In the genomic region with DNA sequence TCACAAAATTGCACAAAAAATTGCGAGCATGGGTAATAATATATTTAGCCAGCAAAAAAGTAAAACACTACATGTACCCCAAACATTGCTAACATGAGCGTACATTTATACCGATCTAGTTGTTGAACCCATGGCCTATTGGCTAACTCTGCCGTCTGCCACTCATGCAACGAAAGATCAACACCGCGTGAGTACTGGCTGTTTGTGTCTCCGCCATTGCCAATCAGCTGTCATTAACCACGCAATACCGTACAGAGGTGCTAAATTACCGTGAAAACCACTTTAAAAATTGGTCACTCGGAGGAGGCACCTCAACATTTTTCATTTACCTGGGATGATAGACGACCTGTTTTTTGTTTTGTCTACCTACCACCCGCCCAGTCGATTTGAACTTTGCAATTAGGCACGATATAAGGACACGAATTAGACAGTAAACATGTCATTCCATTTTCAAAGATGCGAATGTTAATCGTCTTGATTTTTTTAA, we compare ENCODE assay signal across 3 worm cellular contexts.
TF ChIP-seq lines count a peak whose summit lies in the region.

Gene K02C4.2 (plus strand): TSS at position 437 of the 487 bp plus-strand sequence.

TF ChIP-seq in whole organism, L1 larva, 84 proteins besides CTCF, POLR2A, EP300 and RAD21 (continued from another document and continues in another):
- peak; percentile 75 for TF ChIP-seq nhr-47 (tag; optimal IDR thresholded peaks at IDR 0.05; lab: Kevin White, UChicago)
- peak; percentile 84 for TF ChIP-seq pag-3 (tag; optimal IDR thresholded peaks at IDR 0.05; lab: Kevin White, UChicago; ENCODE audit: borderline replicate concordance, insufficient read depth)
- TF ChIP-seq nhr-12 (tag; optimal IDR thresholded peaks at IDR 0.05; lab: Kevin White, UChicago) = no peak
- TF ChIP-seq efl-3 (GFP tag; optimal IDR thresholded peaks at IDR 0.05; lab: Kevin White, UChicago) = no peak
- no peak for TF ChIP-seq nhr-84 (tag; optimal IDR thresholded peaks at IDR 0.05; lab: Kevin White, UChicago)
- TF ChIP-seq nhr-28 (tag; optimal IDR thresholded peaks at IDR 0.05; lab: Kevin White, UChicago) = no peak
- TF ChIP-seq lir-3 (tag; optimal IDR thresholded peaks at IDR 0.05; lab: Kevin White, UChicago; ENCODE audit: poor library complexity) = peak; percentile 41
- TF ChIP-seq dsc-1 (tag; optimal IDR thresholded peaks at IDR 0.05; lab: Kevin White, UChicago) = peak; percentile 52
- peak; percentile 47 for TF ChIP-seq fkh-8 (tag; optimal IDR thresholded peaks at IDR 0.05; lab: Kevin White, UChicago)
- TF ChIP-seq ama-1 (optimal IDR thresholded peaks at IDR 0.05; lab: Kevin White, UChicago) = no peak
- TF ChIP-seq C16A3.4 (tag; optimal IDR thresholded peaks at IDR 0.05; lab: Kevin White, UChicago) = peak; percentile 88
- no peak for TF ChIP-seq unc-30 (tag; optimal IDR thresholded peaks at IDR 0.05; lab: Kevin White, UChicago)
- peak; percentile 64 for TF ChIP-seq aly-2 (tag; optimal IDR thresholded peaks at IDR 0.05; lab: Kevin White, UChicago)
- TF ChIP-seq egl-27 (tag; optimal IDR thresholded peaks at IDR 0.05; lab: Kevin White, UChicago) = peak in 1 of 2 experiments; percentile 23
- TF ChIP-seq nhr-76 (tag; optimal IDR thresholded peaks at IDR 0.05; lab: Kevin White, UChicago) = peak; percentile 71
- no peak for TF ChIP-seq unc-86 (tag; optimal IDR thresholded peaks at IDR 0.05; lab: Kevin White, UChicago)
- no peak for TF ChIP-seq C34B4.2 (tag; optimal IDR thresholded peaks at IDR 0.05; lab: Kevin White, UChicago)
- TF ChIP-seq egl-13 (tag; optimal IDR thresholded peaks at IDR 0.05; lab: Kevin White, UChicago) = no peak
- TF ChIP-seq swsn-7 (tag; optimal IDR thresholded peaks at IDR 0.05; lab: Kevin White, UChicago) = peak; percentile 72
- peak; percentile 29 for TF ChIP-seq F16B12.6 (tag; optimal IDR thresholded peaks at IDR 0.05; lab: Kevin White, UChicago)
- TF ChIP-seq mef-2 (tag; optimal IDR thresholded peaks at IDR 0.05; lab: Kevin White, UChicago) = no peak
- peak; percentile 28 to 62 (median 60) for TF ChIP-seq dpl-1 (GFP tag; optimal IDR thresholded peaks at IDR 0.05; lab: Kevin White, UChicago)
- TF ChIP-seq ceh-63 (GFP tag; optimal IDR thresholded peaks at IDR 0.05; lab: Kevin White, UChicago) = no peak
- TF ChIP-seq mab-9 (GFP tag; IDR thresholded peaks at IDR 0.05; lab: Robert Waterston, UW) = peak; percentile 35; the same call in 1 of the 2 replicates
- TF ChIP-seq ceh-90 (tag; optimal IDR thresholded peaks at IDR 0.05; lab: Kevin White, UChicago) = no peak
- TF ChIP-seq unc-62 (GFP tag; optimal IDR thresholded peaks at IDR 0.05; lab: Kevin White, UChicago) = no peak
- peak; percentile 89 for TF ChIP-seq unc-130 (tag; optimal IDR thresholded peaks at IDR 0.05; lab: Kevin White, UChicago)
- peak; percentile 78 for TF ChIP-seq skn-1 (tag; optimal IDR thresholded peaks at IDR 0.05; lab: Kevin White, UChicago)
- TF ChIP-seq aha-1 (tag; optimal IDR thresholded peaks at IDR 0.05; lab: Kevin White, UChicago) = no peak
- TF ChIP-seq nhr-77 (tag; optimal IDR thresholded peaks at IDR 0.05; lab: Kevin White, UChicago) = peak; percentile 75
- TF ChIP-seq tlp-1 (tag; optimal IDR thresholded peaks at IDR 0.05; lab: Kevin White, UChicago) = no peak
- peak; percentile 56 for TF ChIP-seq xbp-1 (tag; optimal IDR thresholded peaks at IDR 0.05; lab: Kevin White, UChicago)
- TF ChIP-seq vab-15 (tag; optimal IDR thresholded peaks at IDR 0.05; lab: Kevin White, UChicago) = peak; percentile 83
- no peak for TF ChIP-seq sptf-1 (tag; optimal IDR thresholded peaks at IDR 0.05; lab: Kevin White, UChicago)
- TF ChIP-seq pax-3 (tag; optimal IDR thresholded peaks at IDR 0.05; lab: Kevin White, UChicago) = no peak
- TF ChIP-seq irx-1 (tag; optimal IDR thresholded peaks at IDR 0.05; lab: Kevin White, UChicago) = peak; percentile 48
- TF ChIP-seq alr-1 (tag; optimal IDR thresholded peaks at IDR 0.05; lab: Kevin White, UChicago; ENCODE audit: borderline replicate concordance) = no peak
- peak; percentile 87 for TF ChIP-seq mep-1 (tag; optimal IDR thresholded peaks at IDR 0.05; lab: Kevin White, UChicago)
- peak in 2 of 3 experiments; percentile 26 to 60 for TF ChIP-seq ceh-82 (tag; optimal IDR thresholded peaks at IDR 0.05; lab: Kevin White, UChicago)
- peak; percentile 52 for TF ChIP-seq snpc-4 (tag; optimal IDR thresholded peaks at IDR 0.05; lab: Kevin White, UChicago)
- TF ChIP-seq lin-14 (GFP tag; optimal IDR thresholded peaks at IDR 0.05; lab: Kevin White, UChicago) = peak; percentile 78
- peak; percentile 18 for TF ChIP-seq lin-39 (tag; optimal IDR thresholded peaks at IDR 0.05; lab: Kevin White, UChicago)

TF ChIP-seq in whole organism, L3 larva, 47 proteins besides CTCF, POLR2A, EP300 and RAD21 (continued from another document):
- peak in 2 of 3 experiments; percentile 18 to 56 for TF ChIP-seq elt-3 (tag; optimal IDR thresholded peaks at IDR 0.05; lab: Kevin White, UChicago)
- no peak for TF ChIP-seq mdl-1 (tag; optimal IDR thresholded peaks at IDR 0.05; lab: Kevin White, UChicago)
- TF ChIP-seq nhr-67 (tag; optimal IDR thresholded peaks at IDR 0.05; lab: Kevin White, UChicago) = no peak
- no peak for TF ChIP-seq snpc-4 (tag; optimal IDR thresholded peaks at IDR 0.05; lab: Kevin White, UChicago)
- peak; percentile 85 for TF ChIP-seq nhr-25 (tag; optimal IDR thresholded peaks at IDR 0.05; lab: Kevin White, UChicago)
- no peak for TF ChIP-seq nhr-237 (tag; optimal IDR thresholded peaks at IDR 0.05; lab: Kevin White, UChicago)
- peak; percentile 43 for TF ChIP-seq ama-1 (optimal IDR thresholded peaks at IDR 0.05; lab: Kevin White, UChicago)
- TF ChIP-seq sea-2 (GFP tag; optimal IDR thresholded peaks at IDR 0.05; lab: Kevin White, UChicago) = no peak
- peak; percentile 60 for TF ChIP-seq tbx-2 (tag; optimal IDR thresholded peaks at IDR 0.05; lab: Kevin White, UChicago)
- TF ChIP-seq fos-1 (tag; optimal IDR thresholded peaks at IDR 0.05; lab: Kevin White, UChicago) = no peak
- peak; percentile 55 for TF ChIP-seq pqm-1 (tag; optimal IDR thresholded peaks at IDR 0.05; lab: Kevin White, UChicago)
- TF ChIP-seq nhr-43 (tag; optimal IDR thresholded peaks at IDR 0.05; lab: Kevin White, UChicago; ENCODE audit: poor library complexity, severe bottlenecking) = peak; percentile 61
- TF ChIP-seq zag-1 (tag; optimal IDR thresholded peaks at IDR 0.05; lab: Kevin White, UChicago) = no peak
- TF ChIP-seq nhr-23 (tag; optimal IDR thresholded peaks at IDR 0.05; lab: Kevin White, UChicago) = peak; percentile 55
- no peak for TF ChIP-seq unc-39 (tag; optimal IDR thresholded peaks at IDR 0.05; lab: Kevin White, UChicago)
- TF ChIP-seq ZK546.5 (tag; optimal IDR thresholded peaks at IDR 0.05; lab: Kevin White, UChicago) = no peak
- TF ChIP-seq nhr-28 (tag; optimal IDR thresholded peaks at IDR 0.05; lab: Kevin White, UChicago) = no peak
- TF ChIP-seq ceh-16 (tag; optimal IDR thresholded peaks at IDR 0.05; lab: Kevin White, UChicago) = peak; percentile 38
- peak; percentile 67 for TF ChIP-seq egl-5 (tag; optimal IDR thresholded peaks at IDR 0.05; lab: Kevin White, UChicago)
- TF ChIP-seq mml-1 (tag; optimal IDR thresholded peaks at IDR 0.05; lab: Kevin White, UChicago) = no peak
- TF ChIP-seq elt-2 (tag; optimal IDR thresholded peaks at IDR 0.05; lab: Kevin White, UChicago) = peak; percentile 76
- peak; percentile 6 for TF ChIP-seq R02D3.7 (tag; optimal IDR thresholded peaks at IDR 0.05; lab: Kevin White, UChicago)
- TF ChIP-seq jun-1 (tag; optimal IDR thresholded peaks at IDR 0.05; lab: Kevin White, UChicago) = peak; percentile 58
- no peak for TF ChIP-seq daf-12 (tag; optimal IDR thresholded peaks at IDR 0.05; lab: Kevin White, UChicago)
- TF ChIP-seq nhr-76 (tag; optimal IDR thresholded peaks at IDR 0.05; lab: Kevin White, UChicago) = no peak
- TF ChIP-seq nhr-77 (tag; optimal IDR thresholded peaks at IDR 0.05; lab: Kevin White, UChicago) = peak; percentile 52
- TF ChIP-seq nhr-11 (tag; optimal IDR thresholded peaks at IDR 0.05; lab: Kevin White, UChicago) = no peak
- TF ChIP-seq fkh-10 (GFP tag; optimal IDR thresholded peaks at IDR 0.05; lab: Kevin White, UChicago) = no peak
- TF ChIP-seq elt-1 (tag; optimal IDR thresholded peaks at IDR 0.05; lab: Kevin White, UChicago) = no peak

TF ChIP-seq in whole organism, young adult, 124 proteins besides CTCF, POLR2A, EP300 and RAD21 (continued from another document and continues in another):
- TF ChIP-seq F49E8.2 (tag; optimal IDR thresholded peaks at IDR 0.05; lab: Kevin White, UChicago; ENCODE audit: insufficient read depth) (peak; percentile 75), snpc-1.3 (tag; optimal IDR thresholded peaks at IDR 0.05; lab: Kevin White, UChicago; ENCODE audit: insufficient read depth) (peak; percentile 87), mcd-1 (GFP tag; IDR thresholded peaks at IDR 0.05; lab: Robert Waterston, UW) (peak; percentile 66), madf-6 (GFP tag; IDR thresholded peaks at IDR 0.05; lab: Robert Waterston, UW) (peak; percentile 72), hlh-26 (GFP tag; conservative IDR thresholded peaks at IDR 0.05; lab: Robert Waterston, UW) (no peak), attf-3 (GFP tag; conservative IDR thresholded peaks at IDR 0.05; lab: Robert Waterston, UW) (no peak; the same call in 1 of the 2 replicates), F57A8.1 (GFP tag; optimal IDR thresholded peaks at IDR 0.05; lab: Kevin White, UChicago) (no peak), fkh-3 (tag; optimal IDR thresholded peaks at IDR 0.05; lab: Kevin White, UChicago) (peak; percentile 85), zfh-2 (GFP tag; conservative IDR thresholded peaks at IDR 0.05; lab: Robert Waterston, UW) (no peak), aptf-3 (GFP tag; IDR thresholded peaks at IDR 0.05; lab: Robert Waterston, UW) (peak; percentile 84; the same call in 1 of the 2 replicates), ceh-58 (GFP tag; IDR thresholded peaks at IDR 0.05; lab: Robert Waterston, UW) (no peak), ZK185.1 (tag; optimal IDR thresholded peaks at IDR 0.05; lab: Kevin White, UChicago; ENCODE audit: poor library complexity, severe bottlenecking) (peak; percentile 86), madf-8 (GFP tag; conservative IDR thresholded peaks at IDR 0.05; lab: Robert Waterston, UW) (no peak), nhr-27 (tag; optimal IDR thresholded peaks at IDR 0.05; lab: Kevin White, UChicago) (peak; percentile 73), ztf-18 (tag; optimal IDR thresholded peaks at IDR 0.05; lab: Kevin White, UChicago) (peak; percentile 83), bed-1 (GFP tag; IDR thresholded peaks at IDR 0.05; lab: Robert Waterston, UW) (no peak), hmg-20 (GFP tag; IDR thresholded peaks at IDR 0.05; lab: Robert Waterston, UW) (peak; percentile 67; the same call in 1 of the 2 replicates), cebp-1 (GFP tag; IDR thresholded peaks at IDR 0.05; lab: Robert Waterston, UW) (0 out of 2 replicates have a peak, but pooled peaks have one; percentile 27), cebp-1 (tag; optimal IDR thresholded peaks at IDR 0.05; lab: Kevin White, UChicago) (peak; percentile 71), pbrm-1 (GFP tag; IDR thresholded peaks at IDR 0.05; lab: Robert Waterston, UW) (peak; percentile 66; the same call in 1 of the 2 replicates), ztf-26 (tag; optimal IDR thresholded peaks at IDR 0.05; lab: Kevin White, UChicago) (peak; percentile 79), egl-18 (GFP tag; IDR thresholded peaks at IDR 0.05; lab: Robert Waterston, UW) (no peak), ceh-100 (GFP tag; IDR thresholded peaks at IDR 0.05; lab: Robert Waterston, UW) (peak; percentile 43), let-526 (GFP tag; IDR thresholded peaks at IDR 0.05; lab: Robert Waterston, UW) (peak; percentile 58; the same call in 1 of the 2 replicates), ceh-27 (GFP tag; optimal IDR thresholded peaks at IDR 0.05; lab: Kevin White, UChicago) (peak; percentile 93), gei-17 (GFP tag; optimal IDR thresholded peaks at IDR 0.05; lab: Kevin White, UChicago) (no peak), ztf-6 (GFP tag; IDR thresholded peaks at IDR 0.05; lab: Robert Waterston, UW) (no peak), akir-1 (GFP tag; optimal IDR thresholded peaks at IDR 0.05; lab: Kevin White, UChicago) (peak; percentile 25), B0019.2 (GFP tag; conservative IDR thresholded peaks at IDR 0.05; lab: Robert Waterston, UW) (0 out of 2 replicates have a peak, but pooled peaks have one; percentile 40), K12H6.12 (tag; optimal IDR thresholded peaks at IDR 0.05; lab: Kevin White, UChicago) (peak; percentile 73), F10E7.11 (tag; optimal IDR thresholded peaks at IDR 0.05; lab: Kevin White, UChicago) (no peak), tlf-1 (GFP tag; optimal IDR thresholded peaks at IDR 0.05; lab: Kevin White, UChicago) (peak; percentile 75), D2030.7 (GFP tag; IDR thresholded peaks at IDR 0.05; lab: Robert Waterston, UW) (peak; percentile 55), Y53F4B.3 (GFP tag; IDR thresholded peaks at IDR 0.05; lab: Robert Waterston, UW) (no peak), rcor-1 (GFP tag; IDR thresholded peaks at IDR 0.05; lab: Robert Waterston, UW) (peak; percentile 77), F52B5.7 (tag; optimal IDR thresholded peaks at IDR 0.05; lab: Kevin White, UChicago) (peak; percentile 93), dox-1 (GFP tag; IDR thresholded peaks at IDR 0.05; lab: Robert Waterston, UW) (peak; percentile 91), ztf-28 (GFP tag; IDR thresholded peaks at IDR 0.05; lab: Robert Waterston, UW) (peak; percentile 73; the same call in 1 of the 2 replicates), lir-1 (GFP tag; conservative IDR thresholded peaks at IDR 0.05; lab: Robert Waterston, UW) (no peak; the same call in 1 of the 2 replicates), sea-2 (GFP tag; IDR thresholded peaks at IDR 0.05; lab: Robert Waterston, UW) (0 out of 2 replicates have a peak, but pooled peaks have one; percentile 58), lin-40 (tag; optimal IDR thresholded peaks at IDR 0.05; lab: Kevin White, UChicago) (peak; percentile 69), pha-4 (tag; optimal IDR thresholded peaks at IDR 0.05; lab: Kevin White, UChicago) (no peak), attf-6 (GFP tag; IDR thresholded peaks at IDR 0.05; lab: Robert Waterston, UW) (no peak), hlh-12 (tag; optimal IDR thresholded peaks at IDR 0.05; lab: Kevin White, UChicago) (peak; percentile 34), nhr-80 (tag; optimal IDR thresholded peaks at IDR 0.05; lab: Kevin White, UChicago) (peak; percentile 80), tbx-9 (tag; optimal IDR thresholded peaks at IDR 0.05; lab: Kevin White, UChicago; ENCODE audit: borderline replicate concordance) (peak; percentile 54), ceh-40 (GFP tag; IDR thresholded peaks at IDR 0.05; lab: Robert Waterston, UW) (peak; percentile 57; the same call in 1 of the 2 replicates), ceh-91 (GFP tag; IDR thresholded peaks at IDR 0.05; lab: Robert Waterston, UW) (0 out of 2 replicates have a peak, but pooled peaks have one; percentile 8), lag-1 (GFP tag; IDR thresholded peaks at IDR 0.05; lab: Robert Waterston, UW) (0 out of 2 replicates have a peak, but pooled peaks have one; percentile 55), egl-44 (GFP tag; IDR thresholded peaks at IDR 0.05; lab: Robert Waterston, UW) (peak; percentile 71; the same call in 1 of the 2 replicates), hmg-1.2 (GFP tag; IDR thresholded peaks at IDR 0.05; lab: Robert Waterston, UW) (peak; percentile 58), nfya-2 (GFP tag; IDR thresholded peaks at IDR 0.05; lab: Robert Waterston, UW) (no peak), chd-7 (tag; optimal IDR thresholded peaks at IDR 0.05; lab: Kevin White, UChicago) (peak; percentile 90), B0261.1 (tag; optimal IDR thresholded peaks at IDR 0.05; lab: Kevin White, UChicago) (peak; percentile 84), T26A5.8 (tag; optimal IDR thresholded peaks at IDR 0.05; lab: Kevin White, UChicago) (no peak), madf-3 (GFP tag; IDR thresholded peaks at IDR 0.05; lab: Robert Waterston, UW) (0 out of 2 replicates have a peak, but pooled peaks have one; percentile 67), Y56A3A.18 (GFP tag; IDR thresholded peaks at IDR 0.05; lab: Robert Waterston, UW) (peak; percentile 58; the same call in 1 of the 2 replicates), egrh-3 (GFP tag; IDR thresholded peaks at IDR 0.05; lab: Robert Waterston, UW) (no peak), Y95B8A.8 (GFP tag; IDR thresholded peaks at IDR 0.05; lab: Robert Waterston, UW) (no peak), rpc-1 (optimal IDR thresholded peaks at IDR 0.05; lab: Kevin White, UChicago) (peak; percentile 97), rpc-1 (tag; optimal IDR thresholded peaks at IDR 0.05; lab: Kevin White, UChicago) (peak; percentile 93)
